Worm (Caenorhabditis elegans): ENCODE data around the gene C34C6.3.

ce11 chrII:8698828-8699227 is 7.1 kb downstream of the C34C6.3 start, which contains the start of gene chdh-1:
- TF ChIP-seq mab-5 (tag; optimal IDR thresholded peaks at IDR 0.05) (no peak), unc-62 (GFP tag; optimal IDR thresholded peaks at IDR 0.05) (no peak), aly-2 (tag; optimal IDR thresholded peaks at IDR 0.05) (no peak), unc-55 (GFP tag; optimal IDR thresholded peaks at IDR 0.05) (no peak), ztf-11 (tag; optimal IDR thresholded peaks at IDR 0.05) (no peak), elt-1 (tag; optimal IDR thresholded peaks at IDR 0.05) (no peak), lin-39 (tag; optimal IDR thresholded peaks at IDR 0.05) (no peak), lsy-2 (tag; optimal IDR thresholded peaks at IDR 0.05) (no peak), unc-39 (tag; optimal IDR thresholded peaks at IDR 0.05) (no peak), nhr-10 (tag; optimal IDR thresholded peaks at IDR 0.05) (no peak), skn-1 (tag; optimal IDR thresholded peaks at IDR 0.05) (no peak), R02D3.7 (tag; optimal IDR thresholded peaks at IDR 0.05) (no peak), snpc-4 (tag; optimal IDR thresholded peaks at IDR 0.05) (no peak)
